Worm (Caenorhabditis elegans) whole organism, L3 larva: ENCODE measurements around the gene tsen-54.

ENCODE experiments used
- nhr-11 ChIP-seq: fragments of 150-350 bp; optimal IDR thresholded peaks from 2 replicates; lab custom pipeline; 2014; ENCODE audit warnings: missing biosample characterization, missing genetic modification characterization
- snpc-4 ChIP-seq: fragments of 150-350 bp; optimal IDR thresholded peaks from 2 replicates; lab custom pipeline; 2014; ENCODE audit warnings: missing biosample characterization, missing genetic modification characterization

DNA sequence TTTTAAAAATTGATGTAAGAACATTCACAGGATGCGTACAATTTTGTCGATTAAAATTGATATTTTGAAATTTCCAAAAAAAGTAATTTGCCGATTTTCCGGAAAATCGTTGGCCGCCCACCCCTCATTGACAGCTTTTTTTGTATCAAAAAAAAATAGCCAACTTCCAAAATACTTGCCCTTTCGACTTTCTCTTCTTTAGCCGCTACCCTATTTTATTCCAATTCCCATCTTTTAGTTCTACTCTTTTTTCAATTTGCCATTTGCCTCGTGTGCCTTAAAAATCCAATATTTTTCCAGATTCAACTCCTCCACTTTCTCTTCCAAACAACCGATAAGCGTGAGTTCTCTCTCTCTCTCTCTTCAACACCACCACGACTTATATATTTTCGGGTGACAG, 46.0 kb upstream of the tsen-54 start, which contains the start of gene egl-18:
- TF ChIP-seq nhr-11 (tag; lab: Kevin White, UChicago) (no peak), snpc-4 (tag; lab: Kevin White, UChicago) (no peak)
